Worm (Caenorhabditis elegans) whole organism, L3 larva: Measurements from ENCODE around the gene C48B4.3.

ENCODE experiments used
- ceh-28 ChIP-seq: fragments of 150-350 bp; optimal IDR thresholded peaks from 2 replicates; lab custom pipeline; 2014; ENCODE audit warnings: missing biosample characterization, missing genetic modification reagents, missing genetic modification characterization
- nhr-237 ChIP-seq: fragments of 150-350 bp; optimal IDR thresholded peaks from 2 replicates; lab custom pipeline; 2014; ENCODE audit warnings: missing biosample characterization, missing genetic modification characterization
- snpc-4 ChIP-seq: fragments of 150-350 bp; optimal IDR thresholded peaks from 2 replicates; lab custom pipeline; 2014; ENCODE audit warnings: missing biosample characterization, missing genetic modification characterization
- unc-39 ChIP-seq: sonication (generic microtip); optimal IDR thresholded peaks from 4 replicates; lab custom pipeline; 2017; ENCODE audit warnings: missing biosample characterization, missing genetic modification characterization

ce11 chrIII:9580039-9580891, 1.9 kb downstream of the C48B4.3 start, which contains the start of gene ced-7:
- TF ChIP-seq nhr-237 (tag; lab: Kevin White, UChicago): no peak
- no peak for TF ChIP-seq unc-39 (tag; lab: Kevin White, UChicago)
- TF ChIP-seq snpc-4 (tag; lab: Kevin White, UChicago): peak; percentile 27
- peak; percentile 12 for TF ChIP-seq ceh-28
